Fruit fly (Drosophila melanogaster) whole organism, embryonic: Measurements from ENCODE around the gene CG43163.

Experiments used
- C15 ChIP-seq: fragments of 200-800 bp; sonication (Bioruptor generic); IDR thresholded peaks from 3 replicates; pipeline ENCODE4 v1.3.6; 2022; ENCODE audit warnings: missing biosample characterization, missing genetic modification characterization
- CG10543 ChIP-seq: fragments of 200-800 bp; sonication (Bioruptor generic); optimal IDR thresholded peaks from 3 replicates; lab custom pipeline; 2017; ENCODE audit warnings: missing biosample characterization, mild to moderate bottlenecking, missing genetic modification characterization, moderate library complexity
- CG12299 ChIP-seq: fragments of 200-800 bp; sonication (Bioruptor generic); optimal IDR thresholded peaks from 2 replicates; lab custom pipeline; 2018; ENCODE audit warnings: missing biosample characterization, mild to moderate bottlenecking, missing genetic modification characterization
- CG12659 ChIP-seq: fragments of 200-800 bp; sonication (Bioruptor generic); optimal IDR thresholded peaks from 3 replicates; lab custom pipeline; 2017; ENCODE audit warnings: mild to moderate bottlenecking, missing biosample characterization, missing genetic modification reagents, missing genetic modification characterization
- CG13287 ChIP-seq: fragments of 200-800 bp; sonication (Bioruptor generic); IDR thresholded peaks from 2 replicates; pipeline ENCODE4 v1.3.6; 2022; ENCODE audit warnings: missing biosample characterization, missing genetic modification characterization; ENCODE audit not compliant: partially characterized antibody
- CG14014 ChIP-seq: fragments of 200-800 bp; sonication (Bioruptor generic); IDR thresholded peaks from 2 replicates; pipeline ENCODE4 v1.3.6; 2022; ENCODE audit warnings: missing biosample characterization, missing genetic modification characterization
- CG14710 ChIP-seq: fragments of 200-800 bp; sonication (Bioruptor generic); optimal IDR thresholded peaks from 3 replicates; lab custom pipeline; 2019; ENCODE audit warnings: missing biosample characterization, mild to moderate bottlenecking, missing genetic modification characterization, moderate library complexity
- CG15514 ChIP-seq: fragments of 200-800 bp; sonication (Bioruptor generic); optimal IDR thresholded peaks from 3 replicates; lab custom pipeline; 2017; ENCODE audit warnings: missing biosample characterization, missing genetic modification characterization, mild to moderate bottlenecking, moderate library complexity, missing genetic modification reagents
- CG1602 ChIP-seq: fragments of 200-800 bp; sonication (Bioruptor generic); optimal IDR thresholded peaks from 3 replicates; lab custom pipeline; 2016; ENCODE audit warnings: missing biosample characterization, missing genetic modification characterization
- CG18476 ChIP-seq: fragments of 200-800 bp; sonication (Bioruptor generic); optimal IDR thresholded peaks from 2 replicates; lab custom pipeline; 2016; ENCODE audit warnings: missing biosample characterization, mild to moderate bottlenecking, missing genetic modification characterization
- CG18599 ChIP-seq: fragments of 200-800 bp; sonication (Bioruptor generic); optimal IDR thresholded peaks from 3 replicates; lab custom pipeline; 2017; ENCODE audit warnings: missing biosample characterization, missing genetic modification characterization, mild to moderate bottlenecking, moderate library complexity, missing genetic modification reagents
- CG3163 ChIP-seq: fragments of 200-800 bp; sonication (Bioruptor generic); optimal IDR thresholded peaks from 3 replicates; lab custom pipeline; 2016; ENCODE audit warnings: missing biosample characterization, missing genetic modification characterization
- CG33557 ChIP-seq: fragments of 200-800 bp; sonication (Bioruptor generic); optimal IDR thresholded peaks from 2 replicates; lab custom pipeline; 2019; ENCODE audit warnings: missing biosample characterization, mild to moderate bottlenecking, missing genetic modification characterization, moderate library complexity
- CG3995 ChIP-seq: fragments of 200-800 bp; sonication (Bioruptor generic); optimal IDR thresholded peaks from 3 replicates; lab custom pipeline; 2016; ENCODE audit warnings: missing biosample characterization, missing genetic modification characterization
- CG42726 ChIP-seq: fragments of 200-800 bp; sonication (Bioruptor generic); IDR thresholded peaks from 2 replicates; pipeline ENCODE4 v1.3.6; 2022; ENCODE audit warnings: missing biosample characterization, missing genetic modification characterization; ENCODE audit not compliant: partially characterized antibody
- CG7839 ChIP-seq: fragments of 200-800 bp; sonication (Bioruptor generic); optimal IDR thresholded peaks from 3 replicates; lab custom pipeline; 2018; ENCODE audit warnings: missing biosample characterization, mild to moderate bottlenecking, missing genetic modification characterization, moderate library complexity
- CG8944 ChIP-seq: fragments of 200-800 bp; sonication (Bioruptor generic); optimal IDR thresholded peaks from 3 replicates; lab custom pipeline; 2016; ENCODE audit warnings: missing biosample characterization, missing genetic modification characterization
- CG9609 ChIP-seq: fragments of 200-800 bp; sonication (Bioruptor generic); optimal IDR thresholded peaks from 3 replicates; lab custom pipeline; 2016; ENCODE audit warnings: missing biosample characterization, missing genetic modification characterization
- Doc2 ChIP-seq: fragments of 200-800 bp; sonication (Bioruptor generic); IDR thresholded peaks from 2 replicates; pipeline ENCODE4 v1.3.6; 2022; ENCODE audit warnings: missing biosample characterization, missing genetic modification characterization
- Dp ChIP-seq: fragments of 200-800 bp; sonication (Bioruptor generic); optimal IDR thresholded peaks from 2 replicates; lab custom pipeline; 2018; ENCODE audit warnings: missing biosample characterization, mild to moderate bottlenecking, missing genetic modification characterization, moderate library complexity
- Fer1 ChIP-seq: fragments of 200-800 bp; sonication (Bioruptor generic); optimal IDR thresholded peaks from 2 replicates; lab custom pipeline; 2017; ENCODE audit warnings: missing biosample characterization, mild to moderate bottlenecking, missing genetic modification characterization
- HmgZ ChIP-seq: fragments of 200-800 bp; sonication (Bioruptor generic); optimal IDR thresholded peaks from 2 replicates; lab custom pipeline; 2018; ENCODE audit warnings: missing biosample characterization, mild to moderate bottlenecking, missing genetic modification characterization
- Hmr ChIP-seq: fragments of 200-800 bp; sonication (Bioruptor generic); optimal IDR thresholded peaks from 3 replicates; lab custom pipeline; 2017; ENCODE audit warnings: mild to moderate bottlenecking, missing biosample characterization, missing genetic modification reagents, missing genetic modification characterization
- Med ChIP-seq: fragments of 200-800 bp; sonication (Bioruptor generic); peaks from one replicate; lab custom pipeline; 2016; ENCODE audit warnings: missing biosample characterization, missing genetic modification characterization, mild to moderate bottlenecking, inconsistent platforms, moderate library complexity
- Pdp1 ChIP-seq, 2 experiments: fragments of 200-800 bp; sonication (Bioruptor generic); optimal IDR thresholded peaks; 3 replicates each; lab custom pipeline; 2016; ENCODE audit warnings: missing biosample characterization in 2 of 2, missing genetic modification characterization in 2 of 2, mild to moderate bottlenecking in 1 of 2, moderate library complexity in 1 of 2
- Trl ChIP-seq, 3 experiments: fragments of >200 bp in 2 of 3; fragments of 200-800 bp in 1 of 3; sonication (Bioruptor generic) in 1 of 3; optimal IDR thresholded peaks; 2 replicates in 1 of 3; 3 replicates in 2 of 3; lab custom pipeline; 2016 to 2017; ENCODE audit warnings: missing biosample characterization in 1 of 3, missing genetic modification characterization in 1 of 3
- YL-1 ChIP-seq: fragments of 200-800 bp; sonication (Bioruptor generic); optimal IDR thresholded peaks from 3 replicates; lab custom pipeline; 2017; ENCODE audit warnings: missing biosample characterization, mild to moderate bottlenecking, missing genetic modification characterization
- abd-A ChIP-seq: fragments of 200-800 bp; sonication (Bioruptor generic); optimal IDR thresholded peaks from 3 replicates; lab custom pipeline; 2019; ENCODE audit warnings: missing biosample characterization, mild to moderate bottlenecking, missing genetic modification characterization, moderate library complexity
- ac ChIP-seq: fragments of 200-800 bp; sonication (Bioruptor generic); optimal IDR thresholded peaks from 3 replicates; lab custom pipeline; 2017; ENCODE audit warnings: missing biosample characterization, mild to moderate bottlenecking, missing genetic modification characterization
- bsh ChIP-seq, 2 experiments: fragments of 200-800 bp; sonication (Bioruptor generic); optimal IDR thresholded peaks; 2 replicates each; lab custom pipeline; 2017 to 2018; ENCODE audit warnings: mild to moderate bottlenecking in 2 of 2, missing biosample characterization in 2 of 2, missing genetic modification characterization in 2 of 2, moderate library complexity in 1 of 2
- chinmo ChIP-seq: fragments of 200-800 bp; sonication (Bioruptor generic); IDR thresholded peaks from 4 replicates; pipeline ENCODE4 v1.3.6; 2022; ENCODE audit warnings: missing biosample characterization, missing genetic modification characterization; ENCODE audit not compliant: partially characterized antibody
- corto ChIP-seq: fragments of 200-800 bp; sonication (Bioruptor generic); optimal IDR thresholded peaks from 2 replicates; lab custom pipeline; 2016; ENCODE audit warnings: missing biosample characterization, mild to moderate bottlenecking, missing genetic modification characterization, moderate library complexity
- cwo ChIP-seq: fragments of 200-800 bp; sonication (Bioruptor generic); optimal IDR thresholded peaks from 3 replicates; lab custom pipeline; 2017; ENCODE audit warnings: missing biosample characterization, missing genetic modification characterization, mild to moderate bottlenecking, moderate library complexity, missing genetic modification reagents
- exex ChIP-seq: fragments of 200-800 bp; sonication (Bioruptor generic); optimal IDR thresholded peaks from 4 replicates; lab custom pipeline; 2018; ENCODE audit warnings: missing biosample characterization, mild to moderate bottlenecking, missing genetic modification characterization, moderate library complexity
- gro ChIP-seq: fragments of 200-800 bp; sonication (Bioruptor generic); optimal IDR thresholded peaks from 2 replicates; lab custom pipeline; 2016; ENCODE audit warnings: missing biosample characterization, missing genetic modification characterization
- lab ChIP-seq: fragments of 200-800 bp; sonication (Bioruptor generic); optimal IDR thresholded peaks from 3 replicates; lab custom pipeline; 2017; ENCODE audit warnings: missing biosample characterization, missing genetic modification characterization, mild to moderate bottlenecking, moderate library complexity, missing genetic modification reagents
- lbe ChIP-seq: fragments of 200-800 bp; sonication (Bioruptor generic); optimal IDR thresholded peaks from 2 replicates; lab custom pipeline; 2016; ENCODE audit warnings: missing biosample characterization, mild to moderate bottlenecking, missing genetic modification characterization
- nom ChIP-seq: fragments of 200-800 bp; sonication (Bioruptor generic); optimal IDR thresholded peaks from 2 replicates; lab custom pipeline; 2017; ENCODE audit warnings: missing biosample characterization, missing genetic modification characterization, mild to moderate bottlenecking, moderate library complexity, missing genetic modification reagents
- row ChIP-seq: fragments of 200-800 bp; sonication (Bioruptor generic); IDR thresholded peaks from 3 replicates; pipeline ENCODE4 v1.3.6; 2022; ENCODE audit warnings: missing biosample characterization, missing genetic modification characterization
- sd ChIP-seq: fragments of 200-800 bp; sonication (Bioruptor generic); optimal IDR thresholded peaks from 3 replicates; lab custom pipeline; 2018; ENCODE audit warnings: missing biosample characterization, mild to moderate bottlenecking, missing genetic modification characterization, moderate library complexity
- slbo ChIP-seq: fragments of 200-800 bp; sonication (Bioruptor generic); IDR thresholded peaks from 2 replicates; pipeline ENCODE4 v1.3.6; 2022; ENCODE audit warnings: missing biosample characterization, missing genetic modification characterization
- stwl ChIP-seq: fragments of 200-800 bp; sonication (Bioruptor generic); optimal IDR thresholded peaks from 3 replicates; lab custom pipeline; 2018; ENCODE audit warnings: missing biosample characterization, mild to moderate bottlenecking, missing genetic modification characterization, moderate library complexity
- sug ChIP-seq: fragments of 200-800 bp; optimal IDR thresholded peaks from 2 replicates; lab custom pipeline; 2019; ENCODE audit warnings: missing biosample characterization, mild to moderate bottlenecking, missing genetic modification characterization, moderate library complexity
- unpg ChIP-seq: fragments of 200-800 bp; sonication (Bioruptor generic); optimal IDR thresholded peaks from 3 replicates; lab custom pipeline; 2018; ENCODE audit warnings: missing biosample characterization, mild to moderate bottlenecking, missing genetic modification characterization, moderate library complexity
- wek ChIP-seq: fragments of 200-800 bp; sonication (Bioruptor generic); optimal IDR thresholded peaks from 3 replicates; lab custom pipeline; 2018; ENCODE audit warnings: missing biosample characterization, mild to moderate bottlenecking, missing genetic modification characterization, moderate library complexity

CG43163 gene

dm6 chr3L:8519232-8519631 lies 12.3 kb upstream of the CG43163 start (continued):
- TF ChIP-seq sd = peak; percentile 3
- 0 out of 2 replicates have a peak, but pooled peaks have one; percentile 24 for TF ChIP-seq CG14014 (GFP tag; lab: Robert Waterston, UW)
- TF ChIP-seq ac (GFP tag; lab: Kevin White, UChicago) = no peak
- peak; percentile 28 for TF ChIP-seq HmgZ
- peak; percentile 31 for TF ChIP-seq sug (tag; lab: Kevin White, UChicago)
- TF ChIP-seq row (GFP tag; lab: Robert Waterston, UW) = peak; percentile 53; the same call in 2 of the 3 replicates
- TF ChIP-seq CG18599 = peak; percentile 29
- no peak for TF ChIP-seq CG1602 (GFP tag; lab: Kevin White, UChicago)
- TF ChIP-seq CG33557 (GFP tag; lab: Kevin White, UChicago) = no peak
- no peak for TF ChIP-seq cwo (GFP tag; lab: Kevin White, UChicago)
- peak; percentile 69 for TF ChIP-seq CG3995 (GFP tag; lab: Kevin White, UChicago)

dm6 chr3L:8518516-8519087 lies 11.7 kb upstream of the CG43163 start, which contains the start of gene GstO3:
GstO3 (plus strand) TSS chr3L:8518885.
- TF ChIP-seq CG42726 (GFP tag; lab: Robert Waterston, UW) (0 out of 2 replicates have a peak, but pooled peaks have one; percentile 26), bsh (GFP tag; optimal IDR thresholded peaks at IDR 0.05; lab: Kevin White, UChicago) (peak in 1 of 2 experiments; percentile 38), gro (GFP tag; lab: Kevin White, UChicago) (peak; percentile 3), C15 (GFP tag; lab: Robert Waterston, UW) (no peak), lab (peak; percentile 34), CG7839 (tag; lab: Kevin White, UChicago) (no peak), nom (GFP tag; lab: Kevin White, UChicago) (peak; percentile 81), Trl (optimal IDR thresholded peaks at IDR 0.05; lab: Kevin White, UChicago) (peak in 1 of 2 experiments; percentile 85), Trl (GFP tag; optimal IDR thresholded peaks at IDR 0.05; lab: Kevin White, UChicago) (no peak), Hmr (GFP tag; lab: Kevin White, UChicago) (no peak), exex (peak; percentile 19), Fer1 (peak; percentile 43), lbe (peak; percentile 67), Med (GFP tag; lab: Kevin White, UChicago) (peak; percentile 51), Pdp1 (GFP tag; optimal IDR thresholded peaks at IDR 0.05; lab: Kevin White, UChicago) (peak in 1 of 2 experiments; percentile 59), CG3163 (GFP tag; lab: Kevin White, UChicago) (peak; percentile 93), CG15514 (GFP tag; lab: Kevin White, UChicago) (peak; percentile 52), chinmo (GFP tag; lab: Robert Waterston, UW) (peak; percentile 71; the same call in 1 of the 4 replicates), corto (peak; percentile 32), CG10543 (GFP tag; lab: Kevin White, UChicago) (peak; percentile 15), CG13287 (GFP tag; lab: Robert Waterston, UW) (peak; percentile 58), CG12659 (GFP tag; lab: Kevin White, UChicago) (peak; percentile 5), CG18476 (GFP tag; lab: Kevin White, UChicago) (no peak), abd-A (tag; lab: Kevin White, UChicago) (no peak)

dm6 chr3L:8514768-8515167 lies 7.8 kb upstream of the CG43163 start, which contains the start of gene CG6683:
CG6683 (minus strand) TSS chr3L:8514921.
- TF ChIP-seq CG12299 (no peak), sug (tag; lab: Kevin White, UChicago) (peak; percentile 82), nom (GFP tag; lab: Kevin White, UChicago) (peak; percentile 9), stwl (no peak), CG8944 (no peak), CG9609 (GFP tag; lab: Kevin White, UChicago) (no peak), Dp (GFP tag; lab: Kevin White, UChicago) (peak; percentile 84), unpg (GFP tag; lab: Kevin White, UChicago) (no peak), slbo (GFP tag; lab: Robert Waterston, UW) (no peak), CG15514 (GFP tag; lab: Kevin White, UChicago) (peak; percentile 23), Doc2 (GFP tag; lab: Robert Waterston, UW) (no peak), wek (GFP tag; lab: Kevin White, UChicago) (peak; percentile 37), CG14710 (tag; lab: Kevin White, UChicago) (peak; percentile 12), row (GFP tag; lab: Robert Waterston, UW) (no peak; the same call in 2 of the 3 replicates), YL-1 (GFP tag; lab: Kevin White, UChicago) (peak; percentile 49)
